Worm (Caenorhabditis elegans): ENCODE data around the gene Y62F5A.10.

DNA sequence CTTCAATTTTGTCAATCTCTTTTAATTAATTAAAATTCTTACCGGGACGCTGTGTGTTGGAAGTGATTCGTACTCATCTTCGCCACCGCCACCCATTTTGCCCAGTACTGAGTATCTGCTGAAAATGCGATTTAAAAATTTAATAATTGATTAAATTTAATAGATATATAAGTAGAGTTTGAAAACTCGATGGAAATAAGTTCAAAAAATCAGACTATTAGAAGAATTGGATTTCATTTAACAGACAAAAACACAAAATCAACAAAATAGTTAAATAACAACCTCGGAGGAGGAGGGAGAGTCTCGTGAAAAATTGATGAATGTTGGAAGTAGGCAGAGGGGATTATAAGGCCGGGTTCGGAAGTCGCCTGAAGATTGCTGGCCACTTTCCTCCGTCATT, 49.5 kb upstream of the Y62F5A.10 start, which contains the start of gene mfn-1:
- TF ChIP-seq fos-1 (tag; optimal IDR thresholded peaks at IDR 0.05) (no peak), mdl-1 (tag; optimal IDR thresholded peaks at IDR 0.05) (no peak), nhr-237 (tag; optimal IDR thresholded peaks at IDR 0.05) (no peak), pha-4 (tag; optimal IDR thresholded peaks at IDR 0.05) (no peak), nhr-28 (tag; optimal IDR thresholded peaks at IDR 0.05) (no peak), nhr-76 (tag; optimal IDR thresholded peaks at IDR 0.05) (no peak), zag-1 (tag; optimal IDR thresholded peaks at IDR 0.05) (no peak), nhr-11 (tag; optimal IDR thresholded peaks at IDR 0.05) (no peak)

All from whole organism, L3 larva.